Worm (Caenorhabditis elegans) whole organism, mixed stage, embryonic: Measurements from ENCODE around the gene F57G8.7.

Experiments
- elt-1 ChIP-seq: sonication (generic microtip); optimal IDR thresholded peaks from 2 replicates; lab custom pipeline; 2017; ENCODE audit warnings: missing genetic modification characterization, mild to moderate bottlenecking, missing compliant biosample characterization, antibody characterized with exemption, moderate library complexity, borderline replicate concordance; ENCODE audit not compliant: insufficient read depth
- flh-1 ChIP-seq: fragments of 200-800 bp; sonication (Bioruptor generic); optimal IDR thresholded peaks from 2 replicates; lab custom pipeline; 2018; ENCODE audit warnings: mild to moderate bottlenecking, missing genetic modification characterization, moderate library complexity, missing compliant biosample characterization
- hlh-1 ChIP-seq: fragments of 150-350 bp; optimal IDR thresholded peaks from 2 replicates; lab custom pipeline; 2014; ENCODE audit warnings: missing biosample characterization, missing genetic modification reagents, missing genetic modification characterization
- lsy-2 ChIP-seq: fragments of 150-350 bp; optimal IDR thresholded peaks from 2 replicates; lab custom pipeline; 2014; ENCODE audit warnings: missing biosample characterization, missing genetic modification characterization
- mep-1 ChIP-seq: fragments of 150-350 bp; optimal IDR thresholded peaks from 2 replicates; lab custom pipeline; 2017; ENCODE audit warnings: missing biosample characterization, missing genetic modification reagents, missing genetic modification characterization, inconsistent platforms
- nhr-12 ChIP-seq: fragments of 150-350 bp; optimal IDR thresholded peaks from 2 replicates; lab custom pipeline; 2014; ENCODE audit warnings: missing biosample characterization, missing genetic modification characterization
- nhr-237 ChIP-seq: fragments of 150-350 bp; optimal IDR thresholded peaks from 2 replicates; lab custom pipeline; 2014; ENCODE audit warnings: missing biosample characterization, missing genetic modification characterization
- sem-2 ChIP-seq: fragments of 200-800 bp; sonication (Bioruptor generic); optimal IDR thresholded peaks from 2 replicates; lab custom pipeline; 2018; ENCODE audit warnings: mild to moderate bottlenecking, missing genetic modification characterization, missing compliant biosample characterization
- snpc-4 ChIP-seq: fragments of 150-350 bp; optimal IDR thresholded peaks from 2 replicates; lab custom pipeline; 2014; ENCODE audit warnings: missing biosample characterization, missing genetic modification characterization
- unc-120 ChIP-seq: sonication (generic microtip); optimal IDR thresholded peaks from 2 replicates; lab custom pipeline; 2017; ENCODE audit warnings: missing genetic modification characterization, missing compliant biosample characterization; ENCODE audit not compliant: poor library complexity, severe bottlenecking
- unc-62 ChIP-seq: fragments of 150-350 bp; optimal IDR thresholded peaks from 2 replicates; lab custom pipeline; 2014; ENCODE audit warnings: missing biosample characterization, missing genetic modification reagents, missing genetic modification characterization

DNA sequence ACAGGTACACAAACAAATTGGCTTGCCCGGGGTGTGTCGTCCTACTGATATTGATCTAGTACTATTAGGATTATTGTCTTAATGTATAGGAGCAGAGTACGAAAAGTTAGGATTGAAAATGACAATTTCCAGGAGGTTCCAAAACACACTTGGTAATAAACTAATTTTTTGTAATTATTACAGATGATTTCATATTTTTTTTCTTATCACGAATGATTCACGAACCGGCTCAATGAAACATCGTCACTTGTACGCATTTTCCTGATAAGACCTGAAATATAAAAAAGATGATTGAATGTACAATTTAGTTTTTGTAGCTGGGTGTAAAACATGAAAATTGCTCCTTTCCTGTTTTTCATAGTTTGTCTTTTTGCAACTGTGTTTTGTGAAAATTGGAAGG is 26.5 kb upstream of the F57G8.7 start, which contains the start of the genes C31A11.13 and oac-6:
- TF ChIP-seq flh-1 (no peak), unc-62 (GFP tag; lab: Kevin White, UChicago) (no peak), unc-120 (no peak), mep-1 (tag; lab: Kevin White, UChicago) (no peak), elt-1 (no peak), snpc-4 (tag; lab: Kevin White, UChicago) (no peak), nhr-237 (no peak), nhr-12 (tag; lab: Kevin White, UChicago) (no peak), hlh-1 (tag; lab: Kevin White, UChicago) (no peak), sem-2 (GFP tag; lab: Kevin White, UChicago) (no peak), lsy-2 (tag; lab: Kevin White, UChicago) (no peak)
